Worm (Caenorhabditis elegans): ENCODE measurements around the gene F32D8.4.

- TF ChIP-seq lin-13 (tag; optimal IDR thresholded peaks at IDR 0.05), result no peak
- no peak for TF ChIP-seq unc-39 (tag; optimal IDR thresholded peaks at IDR 0.05)
- no peak for TF ChIP-seq tbx-8 (GFP tag; optimal IDR thresholded peaks at IDR 0.05)
- TF ChIP-seq pha-4 (tag; optimal IDR thresholded peaks at IDR 0.05), result no peak
- no peak for TF ChIP-seq nhr-237 (tag; optimal IDR thresholded peaks at IDR 0.05)
Measured at ce11 chrV:10923229-10923628, 29.9 kb upstream of the F32D8.4 start, which contains the start of gene F58B4.7.

All from whole organism, mixed stage, embryonic.